Fruit fly (Drosophila melanogaster) whole organism, prepupa: Measurements from ENCODE around the gene CG13458.
A peak's percentile ranks its signal among the peaks of the same experiment; 100 is the strongest.

Experiments
- CG10631 ChIP-seq: fragments of 200-800 bp; sonication (Bioruptor generic); optimal IDR thresholded peaks from 2 replicates; lab custom pipeline; 2016; ENCODE audit warnings: missing biosample characterization, missing genetic modification characterization
- CG11294 ChIP-seq: fragments of 200-800 bp; sonication (Bioruptor generic); IDR thresholded peaks from 2 replicates; pipeline ENCODE4 v1.3.6; 2022; ENCODE audit warnings: missing biosample characterization, missing genetic modification characterization
- CG11762 ChIP-seq: fragments of 200-800 bp; sonication (Bioruptor generic); optimal IDR thresholded peaks from 3 replicates; lab custom pipeline; 2016; ENCODE audit warnings: missing biosample characterization, missing genetic modification characterization; ENCODE audit not compliant: insufficient read depth
- CG11902 ChIP-seq: fragments of 200-800 bp; sonication (Bioruptor generic); optimal IDR thresholded peaks from 3 replicates; lab custom pipeline; 2016; ENCODE audit warnings: missing biosample characterization, missing genetic modification characterization
- CG15336 ChIP-seq: fragments of 200-800 bp; sonication (Bioruptor generic); IDR thresholded peaks from 2 replicates; pipeline ENCODE4 v1.3.6; 2022; ENCODE audit warnings: missing biosample characterization, missing genetic modification characterization
- CG1621 ChIP-seq: fragments of 200-800 bp; sonication (Bioruptor generic); optimal IDR thresholded peaks from 3 replicates; lab custom pipeline; 2018; ENCODE audit warnings: missing biosample characterization, mild to moderate bottlenecking, missing genetic modification characterization
- CG16779 ChIP-seq: fragments of 200-800 bp; sonication (Bioruptor generic); optimal IDR thresholded peaks from 3 replicates; lab custom pipeline; 2017; ENCODE audit warnings: missing biosample characterization, mild to moderate bottlenecking, missing genetic modification characterization
- CG3032 ChIP-seq: fragments of 200-800 bp; optimal IDR thresholded peaks from 2 replicates; lab custom pipeline; 2019; ENCODE audit warnings: missing biosample characterization, mild to moderate bottlenecking, missing genetic modification characterization, moderate library complexity
- CG31627 ChIP-seq: fragments of 200-800 bp; sonication (Bioruptor generic); optimal IDR thresholded peaks from 3 replicates; lab custom pipeline; 2016; ENCODE audit warnings: missing biosample characterization, missing genetic modification characterization
- CG34406 ChIP-seq: fragments of 200-800 bp; sonication (Bioruptor generic); optimal IDR thresholded peaks from 3 replicates; lab custom pipeline; 2016; ENCODE audit warnings: missing biosample characterization, missing genetic modification characterization
- CG3919 ChIP-seq: fragments of 200-800 bp; sonication (Bioruptor generic); optimal IDR thresholded peaks from 3 replicates; lab custom pipeline; 2016; ENCODE audit warnings: missing biosample characterization, missing genetic modification characterization
- CG4318 ChIP-seq: fragments of 200-800 bp; sonication (Bioruptor generic); optimal IDR thresholded peaks from 3 replicates; lab custom pipeline; 2017; ENCODE audit warnings: missing biosample characterization, mild to moderate bottlenecking, missing genetic modification characterization
- CG6163 ChIP-seq: fragments of 200-800 bp; sonication (Bioruptor generic); IDR thresholded peaks from 3 replicates; pipeline ENCODE4 v1.3.6; 2022; ENCODE audit warnings: missing biosample characterization, missing genetic modification characterization
- CG6276 ChIP-seq: fragments of 200-800 bp; sonication (Bioruptor generic); optimal IDR thresholded peaks from 2 replicates; lab custom pipeline; 2017; ENCODE audit warnings: missing biosample characterization, mild to moderate bottlenecking, missing genetic modification characterization
- CG6792 ChIP-seq: fragments of 200-800 bp; sonication (Bioruptor generic); optimal IDR thresholded peaks from 3 replicates; lab custom pipeline; 2016; ENCODE audit warnings: missing biosample characterization, missing genetic modification characterization
- CG6808 ChIP-seq: fragments of 200-800 bp; sonication (Bioruptor generic); optimal IDR thresholded peaks from 3 replicates; lab custom pipeline; 2017; ENCODE audit warnings: missing biosample characterization, missing genetic modification characterization, mild to moderate bottlenecking, moderate library complexity, missing genetic modification reagents
- CG6854 ChIP-seq: fragments of 200-800 bp; sonication (Bioruptor generic); optimal IDR thresholded peaks from 2 replicates; lab custom pipeline; 2017; ENCODE audit warnings: missing biosample characterization, mild to moderate bottlenecking, missing genetic modification characterization
- CG7368 ChIP-seq: fragments of 200-800 bp; sonication (Bioruptor generic); optimal IDR thresholded peaks from 3 replicates; lab custom pipeline; 2016; ENCODE audit warnings: missing biosample characterization, missing genetic modification characterization
- CG8119 ChIP-seq: fragments of 200-800 bp; sonication (Bioruptor generic); IDR thresholded peaks from 3 replicates; pipeline ENCODE4 v1.3.6; 2022; ENCODE audit warnings: missing biosample characterization, missing genetic modification characterization
- CG8319 ChIP-seq: fragments of 200-800 bp; sonication (Bioruptor generic); optimal IDR thresholded peaks from 3 replicates; lab custom pipeline; 2016; ENCODE audit warnings: missing biosample characterization, missing genetic modification characterization
- CG8632 ChIP-seq: fragments of 200-800 bp; sonication (Bioruptor generic); optimal IDR thresholded peaks from 3 replicates; lab custom pipeline; 2016; ENCODE audit warnings: missing biosample characterization, missing genetic modification characterization
- CG9139 ChIP-seq: fragments of 200-800 bp; sonication (Bioruptor generic); optimal IDR thresholded peaks from 3 replicates; lab custom pipeline; 2017; ENCODE audit warnings: missing biosample characterization, mild to moderate bottlenecking, missing genetic modification characterization
- Eip78C ChIP-seq: fragments of 200-800 bp; sonication (Bioruptor generic); peaks from one replicate; lab custom pipeline; 2016; ENCODE audit warnings: missing biosample characterization, missing genetic modification characterization
- Eip93F ChIP-seq: fragments of 200-800 bp; sonication (Bioruptor generic); optimal IDR thresholded peaks from 2 replicates; lab custom pipeline; 2016; ENCODE audit warnings: missing biosample characterization, mild to moderate bottlenecking, missing genetic modification characterization
- Ets21C ChIP-seq: fragments of 200-800 bp; sonication (Bioruptor generic); optimal IDR thresholded peaks from 3 replicates; lab custom pipeline; 2016; ENCODE audit warnings: missing biosample characterization, missing genetic modification characterization
- Ets96B ChIP-seq: fragments of 200-800 bp; optimal IDR thresholded peaks from 2 replicates; lab custom pipeline; 2019; ENCODE audit warnings: missing biosample characterization, mild to moderate bottlenecking, missing genetic modification characterization, moderate library complexity
- Gug ChIP-seq: fragments of 200-800 bp; sonication (Bioruptor generic); IDR thresholded peaks from 2 replicates; pipeline ENCODE4 v1.3.6; 2022; ENCODE audit warnings: missing biosample characterization, missing genetic modification characterization
- Hr4 ChIP-seq: fragments of 200-800 bp; sonication (Bioruptor generic); optimal IDR thresholded peaks from 3 replicates; lab custom pipeline; 2016; ENCODE audit warnings: missing biosample characterization, missing genetic modification characterization
- Lpt ChIP-seq: fragments of 200-800 bp; sonication (Bioruptor generic); optimal IDR thresholded peaks from 3 replicates; lab custom pipeline; 2016; ENCODE audit warnings: missing biosample characterization, missing genetic modification characterization
- Met ChIP-seq: fragments of 200-800 bp; sonication (Bioruptor generic); optimal IDR thresholded peaks from 3 replicates; lab custom pipeline; 2016; ENCODE audit warnings: missing biosample characterization, missing genetic modification characterization
- OdsH ChIP-seq: fragments of 200-800 bp; sonication (Bioruptor generic); optimal IDR thresholded peaks from 3 replicates; lab custom pipeline; 2016; ENCODE audit warnings: missing biosample characterization, missing genetic modification characterization
- Smox ChIP-seq: fragments of 200-800 bp; sonication (Bioruptor generic); optimal IDR thresholded peaks from 3 replicates; lab custom pipeline; 2016; ENCODE audit warnings: missing biosample characterization, missing genetic modification characterization
- Sox102F ChIP-seq: fragments of 200-800 bp; sonication (Bioruptor generic); optimal IDR thresholded peaks from 2 replicates; lab custom pipeline; 2016; ENCODE audit warnings: missing biosample characterization, mild to moderate bottlenecking, missing genetic modification characterization
- Sox14 ChIP-seq: fragments of 200-800 bp; sonication (Bioruptor generic); optimal IDR thresholded peaks from 3 replicates; lab custom pipeline; 2016; ENCODE audit warnings: missing biosample characterization, missing genetic modification characterization
- Sox15 ChIP-seq: fragments of 200-800 bp; sonication (Bioruptor generic); optimal IDR thresholded peaks from 3 replicates; lab custom pipeline; 2016; ENCODE audit warnings: missing biosample characterization, missing genetic modification characterization
- acj6 ChIP-seq: fragments of 200-800 bp; sonication (Bioruptor generic); optimal IDR thresholded peaks from 3 replicates; lab custom pipeline; 2016; ENCODE audit warnings: missing biosample characterization, missing genetic modification characterization
- cyc ChIP-seq: fragments of 200-800 bp; sonication (Bioruptor generic); optimal IDR thresholded peaks from 3 replicates; lab custom pipeline; 2016; ENCODE audit warnings: missing biosample characterization, missing genetic modification characterization
- dac ChIP-seq: fragments of 200-800 bp; sonication (Bioruptor generic); optimal IDR thresholded peaks from 2 replicates; lab custom pipeline; 2017; ENCODE audit warnings: missing biosample characterization, mild to moderate bottlenecking, missing genetic modification characterization
- eg ChIP-seq: fragments of 200-800 bp; sonication (Bioruptor generic); IDR thresholded peaks from 3 replicates; pipeline ENCODE4 v1.3.6; 2022; ENCODE audit warnings: missing biosample characterization, missing genetic modification characterization
- fd85E ChIP-seq: fragments of 200-800 bp; sonication (Bioruptor generic); optimal IDR thresholded peaks from 3 replicates; lab custom pipeline; 2016; ENCODE audit warnings: missing biosample characterization, missing genetic modification characterization
- net ChIP-seq: fragments of 200-800 bp; sonication (Bioruptor generic); optimal IDR thresholded peaks from 3 replicates; lab custom pipeline; 2016; ENCODE audit warnings: missing biosample characterization, missing genetic modification characterization
- salr ChIP-seq, 2 experiments: fragments of 200-800 bp; sonication (Bioruptor generic); optimal IDR thresholded peaks; 3 replicates each; lab custom pipeline; 2016 to 2018; ENCODE audit warnings: missing biosample characterization in 2 of 2, missing genetic modification characterization in 2 of 2, mild to moderate bottlenecking in 1 of 2
- spab ChIP-seq: fragments of 200-800 bp; sonication (Bioruptor generic); optimal IDR thresholded peaks from 2 replicates; lab custom pipeline; 2017; ENCODE audit warnings: missing biosample characterization, mild to moderate bottlenecking, missing genetic modification characterization, missing genetic modification reagents
- ss ChIP-seq, 2 experiments: fragments of 200-800 bp; sonication (Bioruptor generic); optimal IDR thresholded peaks; 2 replicates in 1 of 2; 3 replicates in 1 of 2; lab custom pipeline; 2017 to 2018; ENCODE audit warnings: mild to moderate bottlenecking in 2 of 2, missing biosample characterization in 2 of 2, missing genetic modification characterization in 2 of 2, moderate library complexity in 1 of 2
- svp ChIP-seq: fragments of 200-800 bp; sonication (Bioruptor generic); peaks from one replicate; lab custom pipeline; 2016; ENCODE audit warnings: missing biosample characterization, missing genetic modification characterization
- vri ChIP-seq: fragments of 200-800 bp; sonication (Bioruptor generic); optimal IDR thresholded peaks from 3 replicates; lab custom pipeline; 2016; ENCODE audit warnings: missing biosample characterization, mild to moderate bottlenecking, missing genetic modification characterization

The CG13458 gene

dm6 chr3L:15093929-15094588 is 19.3 kb upstream of the CG13458 start (continued):
- TF ChIP-seq svp (peak; percentile 85), Lpt (no peak), CG4318 (no peak), vri (peak; percentile 77), Gug (no peak), Ets96B (no peak), Met (GFP tag; lab: Kevin White, UChicago) (peak; percentile 4), fd85E (GFP tag; lab: Kevin White, UChicago) (no peak), Sox102F (GFP tag; lab: Kevin White, UChicago) (peak; percentile 32), CG16779 (no peak), Eip78C (GFP tag; lab: Kevin White, UChicago) (peak; percentile 73), CG34406 (peak; percentile 15), CG3032 (tag; lab: Kevin White, UChicago) (no peak), ss (GFP tag; optimal IDR thresholded peaks at IDR 0.05; lab: Kevin White, UChicago) (no peak), CG6163 (GFP tag; lab: Robert Waterston, UW) (no peak)
- TF ChIP-seq, all 60 proteins: peak for 23

dm6 chr3L:15094589-15095288 is 18.6 kb upstream of the CG13458 start, which contains the start of the genes sstn, Plp and GlyRS:
TSS of gene sstn (minus strand) at chr3L:15094719.
TSS of gene Plp (minus strand) at chr3L:15094724.
TSS of gene GlyRS (plus strand) at chr3L:15095142.
- TF ChIP-seq spab (GFP tag; lab: Kevin White, UChicago) = no peak
- TF ChIP-seq Ets21C (GFP tag; lab: Kevin White, UChicago) = no peak
- no peak for TF ChIP-seq CG11294 (GFP tag; lab: Robert Waterston, UW)
- no peak for TF ChIP-seq Lpt
- peak; percentile 28 for TF ChIP-seq Ets96B
- peak; percentile 0 for TF ChIP-seq CG16779
- TF ChIP-seq Eip78C (GFP tag; lab: Kevin White, UChicago) = peak; percentile 57
- peak; percentile 26 for TF ChIP-seq CG34406
- no peak for TF ChIP-seq CG6163 (GFP tag; lab: Robert Waterston, UW)
- no peak for TF ChIP-seq Sox102F (GFP tag; lab: Kevin White, UChicago)
- peak; percentile 19 for TF ChIP-seq Eip93F (GFP tag; lab: Kevin White, UChicago)
- no peak for TF ChIP-seq CG8319 (GFP tag; lab: Kevin White, UChicago)
- peak; percentile 41 for TF ChIP-seq OdsH (GFP tag; lab: Kevin White, UChicago)
- no peak for TF ChIP-seq CG6808
- no peak for TF ChIP-seq Hr4 (GFP tag; lab: Kevin White, UChicago)
- no peak for TF ChIP-seq CG6276 (GFP tag; lab: Kevin White, UChicago)
- peak; percentile 33 for TF ChIP-seq CG3032 (tag; lab: Kevin White, UChicago)
- no peak for TF ChIP-seq Sox14
- TF ChIP-seq Sox15 = no peak
- peak; percentile 55 for TF ChIP-seq CG10631 (GFP tag; lab: Kevin White, UChicago)
- TF ChIP-seq CG8119 (GFP tag; lab: Robert Waterston, UW) = no peak
- TF ChIP-seq vri = peak; percentile 24
- TF ChIP-seq Met (GFP tag; lab: Kevin White, UChicago) = peak; percentile 18
- TF ChIP-seq CG31627 (GFP tag; lab: Kevin White, UChicago) = no peak
- 0 out of 2 replicates have a peak, but pooled peaks have one; percentile 23 for TF ChIP-seq CG15336
- no peak for TF ChIP-seq CG7368 (GFP tag; lab: Kevin White, UChicago)
- peak; percentile 18 for TF ChIP-seq CG3919 (GFP tag; lab: Kevin White, UChicago)
- TF ChIP-seq svp = peak; percentile 60
- TF ChIP-seq CG9139 (GFP tag; lab: Kevin White, UChicago) = no peak
- no peak for TF ChIP-seq CG6854 (GFP tag; lab: Kevin White, UChicago)
- TF ChIP-seq CG1621 (tag; lab: Kevin White, UChicago) = no peak
- peak; percentile 36 for TF ChIP-seq acj6 (GFP tag; lab: Kevin White, UChicago)
- peak; percentile 17 for TF ChIP-seq CG6792 (GFP tag; lab: Kevin White, UChicago)
- TF ChIP-seq salr (GFP tag; optimal IDR thresholded peaks at IDR 0.05; lab: Kevin White, UChicago) = peak in 1 of 2 experiments; percentile 19
- TF ChIP-seq ss (GFP tag; optimal IDR thresholded peaks at IDR 0.05; lab: Kevin White, UChicago) = peak in 1 of 2 experiments; percentile 33
- TF ChIP-seq fd85E (GFP tag; lab: Kevin White, UChicago) = no peak
- TF ChIP-seq CG8632 (GFP tag; lab: Kevin White, UChicago) = peak; percentile 28
- TF ChIP-seq CG11902 (GFP tag; lab: Kevin White, UChicago) = no peak
- no peak for TF ChIP-seq CG11762
- TF ChIP-seq cyc (GFP tag; lab: Kevin White, UChicago) = no peak
- TF ChIP-seq dac (GFP tag; lab: Kevin White, UChicago) = no peak
- peak; percentile 11 for TF ChIP-seq net (GFP tag; lab: Kevin White, UChicago)
- no peak for TF ChIP-seq CG4318
- no peak for TF ChIP-seq eg (GFP tag; lab: Robert Waterston, UW)
- TF ChIP-seq Smox (GFP tag; lab: Kevin White, UChicago) = no peak
